Fruit fly (Drosophila melanogaster) whole organism, embryonic: ENCODE results near the gene CG5003.
"Not testable (repeated sequence)": the region's sequence is repeated elsewhere in the genome, so short reads cannot be mapped to it uniquely, and the experiment has no call there.

ENCODE experiments used
- CG30020 ChIP-seq: fragments of 200-800 bp; optimal IDR thresholded peaks from 2 replicates; lab custom pipeline; 2019; ENCODE audit warnings: missing biosample characterization, mild to moderate bottlenecking, missing genetic modification characterization, moderate library complexity
- CG7786 ChIP-seq: fragments of 200-800 bp; sonication (Bioruptor generic); optimal IDR thresholded peaks from 2 replicates; lab custom pipeline; 2016; ENCODE audit warnings: missing biosample characterization, missing genetic modification characterization
- CG7928 ChIP-seq: fragments of 200-800 bp; sonication (Bioruptor generic); optimal IDR thresholded peaks from 2 replicates; lab custom pipeline; 2017; ENCODE audit warnings: missing biosample characterization, mild to moderate bottlenecking, missing genetic modification characterization
- so ChIP-seq: fragments of 200-800 bp; sonication (Bioruptor generic); IDR thresholded peaks from 3 replicates; pipeline ENCODE4 v1.3.6; 2022; ENCODE audit warnings: missing biosample characterization, missing genetic modification characterization

dm6 chr3R:27959145-27959544 is 42.8 kb upstream of the CG5003 start, which contains the start of the genes CG42487 and CG4884:
- not testable (repeated sequence) for TF ChIP-seq CG30020; CG7786 (GFP tag; lab: Kevin White, UChicago); CG7928; so (GFP tag; lab: Robert Waterston, UW)
